Fruit fly (Drosophila melanogaster) whole organism, pupa: ENCODE measurements around the gene CG11986.

Experiments used
- CG10348 ChIP-seq: fragments of 200-800 bp; sonication (Bioruptor generic); IDR thresholded peaks from 2 replicates; pipeline ENCODE4 v1.3.6; 2022; ENCODE audit warnings: missing biosample characterization, missing genetic modification characterization
- CG12605 ChIP-seq: fragments of 200-800 bp; sonication (Bioruptor generic); IDR thresholded peaks from 2 replicates; pipeline ENCODE4 v1.3.6; 2022; ENCODE audit warnings: missing biosample characterization, missing genetic modification characterization
- CG13204 ChIP-seq: fragments of 200-800 bp; sonication (Bioruptor generic); optimal IDR thresholded peaks from 2 replicates; lab custom pipeline; 2018; ENCODE audit warnings: missing biosample characterization, mild to moderate bottlenecking, missing genetic modification characterization, moderate library complexity
- CG14655 ChIP-seq: fragments of 200-800 bp; sonication (Bioruptor generic); optimal IDR thresholded peaks from 3 replicates; lab custom pipeline; 2017; ENCODE audit warnings: mild to moderate bottlenecking, missing biosample characterization, missing genetic modification reagents, missing genetic modification characterization
- CG15710 ChIP-seq: fragments of 200-800 bp; sonication (Bioruptor generic); optimal IDR thresholded peaks from 2 replicates; lab custom pipeline; 2018; ENCODE audit warnings: missing biosample characterization, mild to moderate bottlenecking, missing genetic modification characterization, moderate library complexity
- CG17806 ChIP-seq: fragments of 200-800 bp; sonication (Bioruptor generic); optimal IDR thresholded peaks from 2 replicates; lab custom pipeline; 2018; ENCODE audit warnings: missing biosample characterization, mild to moderate bottlenecking, missing genetic modification characterization, moderate library complexity
- CG32121 ChIP-seq: fragments of 200-800 bp; sonication (Bioruptor generic); IDR thresholded peaks from 2 replicates; pipeline ENCODE4 v1.3.6; 2022; ENCODE audit warnings: missing biosample characterization, missing genetic modification characterization
- CG34367 ChIP-seq: fragments of 200-800 bp; sonication (Bioruptor generic); optimal IDR thresholded peaks from 2 replicates; lab custom pipeline; 2018; ENCODE audit warnings: missing biosample characterization, mild to moderate bottlenecking, missing genetic modification characterization
- CG4496 ChIP-seq: fragments of 200-800 bp; sonication (Bioruptor generic); IDR thresholded peaks from 3 replicates; pipeline ENCODE4 v1.3.6; 2022; ENCODE audit warnings: missing biosample characterization, missing genetic modification characterization
- CG8159 ChIP-seq: fragments of 200-800 bp; sonication (Bioruptor generic); optimal IDR thresholded peaks from 3 replicates; lab custom pipeline; 2018; ENCODE audit warnings: missing biosample characterization, mild to moderate bottlenecking, missing genetic modification characterization, moderate library complexity
- CG8301 ChIP-seq: fragments of 200-800 bp; sonication (Bioruptor generic); optimal IDR thresholded peaks from 2 replicates; lab custom pipeline; 2018; ENCODE audit warnings: missing biosample characterization, mild to moderate bottlenecking, missing genetic modification characterization
- CG9948 ChIP-seq: fragments of 200-800 bp; sonication (Bioruptor generic); optimal IDR thresholded peaks from 2 replicates; lab custom pipeline; 2018; ENCODE audit warnings: missing biosample characterization, mild to moderate bottlenecking, missing genetic modification characterization, moderate library complexity
- D1 ChIP-seq: fragments of 200-800 bp; sonication (Bioruptor generic); optimal IDR thresholded peaks from 2 replicates; lab custom pipeline; 2018; ENCODE audit warnings: missing biosample characterization, mild to moderate bottlenecking, missing genetic modification characterization, moderate library complexity
- EcR ChIP-seq: fragments of 200-800 bp; sonication (Bioruptor generic); optimal IDR thresholded peaks from 3 replicates; lab custom pipeline; 2019; ENCODE audit warnings: missing biosample characterization, missing genetic modification characterization, mild to moderate bottlenecking, moderate library complexity, missing genetic modification reagents
- Ets98B ChIP-seq: fragments of 200-800 bp; sonication (Bioruptor generic); IDR thresholded peaks from 2 replicates; pipeline ENCODE4 v1.3.6; 2022; ENCODE audit warnings: missing biosample characterization, missing genetic modification characterization
- Pif1A ChIP-seq: fragments of 200-800 bp; sonication (Bioruptor generic); optimal IDR thresholded peaks from 3 replicates; lab custom pipeline; 2016; ENCODE audit warnings: missing biosample characterization, missing genetic modification characterization
- Pif1B ChIP-seq: fragments of 200-800 bp; sonication (Bioruptor generic); optimal IDR thresholded peaks from 3 replicates; lab custom pipeline; 2016; ENCODE audit warnings: missing biosample characterization, missing genetic modification characterization
- Snoo ChIP-seq: fragments of 200-800 bp; sonication (Bioruptor generic); optimal IDR thresholded peaks from 3 replicates; lab custom pipeline; 2017; ENCODE audit warnings: missing biosample characterization, mild to moderate bottlenecking, missing genetic modification characterization, inconsistent platforms
- fd96Ca ChIP-seq: fragments of 200-800 bp; sonication (Bioruptor generic); IDR thresholded peaks from 3 replicates; pipeline ENCODE4 v1.3.6; 2022; ENCODE audit warnings: missing biosample characterization, missing genetic modification characterization
- gl ChIP-seq: fragments of 200-800 bp; sonication (Bioruptor generic); optimal IDR thresholded peaks from 2 replicates; lab custom pipeline; 2018; ENCODE audit warnings: missing biosample characterization, mild to moderate bottlenecking, missing genetic modification characterization
- rn ChIP-seq: fragments of 200-800 bp; sonication (Bioruptor generic); IDR thresholded peaks from 2 replicates; pipeline ENCODE4 v1.3.6; 2022; ENCODE audit warnings: missing biosample characterization, missing genetic modification characterization

Gene CG11986

DNA sequence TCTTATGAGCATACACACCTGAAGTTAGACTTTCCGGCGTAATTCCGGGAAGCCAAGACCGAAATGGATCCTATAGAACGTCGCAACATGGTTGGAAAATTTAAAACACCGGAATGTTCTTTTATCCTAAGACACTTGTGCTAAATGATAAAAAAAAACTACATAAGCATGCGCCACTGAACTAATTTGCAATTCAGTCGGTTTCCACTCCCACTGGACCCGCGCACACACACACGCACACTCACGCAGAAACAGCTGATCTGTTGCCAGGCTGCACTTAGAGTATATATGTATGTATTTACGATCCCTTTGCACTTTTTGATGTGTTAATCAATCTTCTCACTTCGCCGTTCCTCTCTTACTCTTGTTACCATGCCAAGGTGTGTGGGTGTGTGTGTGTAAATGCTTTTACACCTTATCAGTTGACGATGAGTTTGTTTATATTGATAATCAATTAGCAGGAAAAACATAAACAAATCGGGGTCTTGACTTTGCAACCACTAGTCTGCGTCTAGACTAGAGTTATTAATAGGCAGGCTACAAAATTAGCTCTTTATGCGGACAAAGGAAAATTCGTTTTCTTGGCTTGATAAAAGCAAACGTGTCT lies 33.3 kb downstream of the CG11986 start, which contains the start of gene Mst85C:
Gene Mst85C (plus strand): TSS at position 180 of the 607 bp plus-strand sequence.
- peak; percentile 37 for TF ChIP-seq gl
- no peak for TF ChIP-seq CG8159 (tag; lab: Kevin White, UChicago)
- no peak for TF ChIP-seq CG34367 (tag; lab: Kevin White, UChicago)
- no peak for TF ChIP-seq Pif1A (GFP tag; lab: Kevin White, UChicago)
- TF ChIP-seq Ets98B (GFP tag; lab: Robert Waterston, UW), result no peak
- peak; percentile 50 for TF ChIP-seq EcR (GFP tag; lab: Kevin White, UChicago)
- no peak for TF ChIP-seq CG12605 (GFP tag; lab: Robert Waterston, UW)
- TF ChIP-seq CG9948 (tag; lab: Kevin White, UChicago), result no peak
- TF ChIP-seq Snoo (tag; lab: Kevin White, UChicago), result no peak
- TF ChIP-seq CG13204 (GFP tag; lab: Kevin White, UChicago), result no peak

- TF ChIP-seq D1 (tag; lab: Kevin White, UChicago), result peak; percentile 40
- TF ChIP-seq Snoo (tag; lab: Kevin White, UChicago), result no peak
Observed at dm6 chr3R:9049091-9049981, 34.1 kb downstream of the CG11986 start.

dm6 chr3R:9050519-9051119 lies 35.4 kb downstream of the CG11986 start, which contains the start of gene Nmdmc:
Gene Nmdmc, minus strand, starts transcription at chr3R:9050555.
- TF ChIP-seq CG14655, result no peak
- no peak for TF ChIP-seq EcR (GFP tag; lab: Kevin White, UChicago)
- TF ChIP-seq gl, result no peak
- TF ChIP-seq CG9948 (tag; lab: Kevin White, UChicago), result no peak
- no peak for TF ChIP-seq CG13204 (GFP tag; lab: Kevin White, UChicago)
- no peak for TF ChIP-seq fd96Ca
- no peak for TF ChIP-seq rn (GFP tag; lab: Robert Waterston, UW)
- TF ChIP-seq Ets98B (GFP tag; lab: Robert Waterston, UW), result no peak
- no peak for TF ChIP-seq Pif1B

- no peak for TF ChIP-seq CG15710 (tag; lab: Kevin White, UChicago)
- no peak for TF ChIP-seq Snoo (tag; lab: Kevin White, UChicago)
- TF ChIP-seq EcR (GFP tag; lab: Kevin White, UChicago), result no peak
- TF ChIP-seq CG10348, result no peak
- peak; percentile 32 for TF ChIP-seq Pif1B
- peak; percentile 47 for TF ChIP-seq Pif1A (GFP tag; lab: Kevin White, UChicago)
- no peak for TF ChIP-seq CG9948 (tag; lab: Kevin White, UChicago)
- TF ChIP-seq CG32121, result no peak
- no peak for TF ChIP-seq CG12605 (GFP tag; lab: Robert Waterston, UW)
- TF ChIP-seq D1 (tag; lab: Kevin White, UChicago), result peak; percentile 5
- TF ChIP-seq fd96Ca, result no peak
- TF ChIP-seq rn (GFP tag; lab: Robert Waterston, UW), result no peak
- no peak for TF ChIP-seq gl
Observed at dm6 chr3R:9051937-9052680, 36.9 kb downstream of the CG11986 start, which contains the start of gene Kdm2. Gene Kdm2, plus strand, starts transcription at chr3R:9052495.

DNA sequence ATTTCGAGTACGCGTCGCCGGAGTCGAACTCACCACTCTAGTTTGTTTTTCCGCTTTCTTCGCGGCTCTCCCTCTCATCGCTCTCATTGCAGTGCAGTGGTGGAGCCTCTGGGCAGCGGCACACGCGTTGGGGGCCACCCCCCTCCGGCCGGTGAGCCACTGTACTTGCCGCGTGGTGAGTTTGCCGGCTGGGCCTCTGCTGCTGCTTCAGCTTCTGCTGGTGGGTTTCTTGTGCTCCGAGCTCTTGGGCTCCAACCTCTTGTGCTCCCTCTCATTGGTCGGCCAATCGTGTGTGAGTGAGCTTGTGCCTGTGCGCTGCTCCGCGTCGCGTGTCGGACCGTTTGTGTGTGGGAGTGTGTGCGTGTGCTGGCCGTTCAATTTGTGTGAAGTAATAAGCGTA lies 37.8 kb downstream of the CG11986 start:
- TF ChIP-seq Ets98B (GFP tag; lab: Robert Waterston, UW), result no peak
- TF ChIP-seq EcR (GFP tag; lab: Kevin White, UChicago), result peak; percentile 44
- TF ChIP-seq CG32121, result no peak
- TF ChIP-seq CG15710 (tag; lab: Kevin White, UChicago), result peak; percentile 36
- no peak for TF ChIP-seq D1 (tag; lab: Kevin White, UChicago)
- peak; percentile 74 for TF ChIP-seq gl
- TF ChIP-seq CG9948 (tag; lab: Kevin White, UChicago), result no peak
- no peak for TF ChIP-seq fd96Ca
- no peak for TF ChIP-seq rn (GFP tag; lab: Robert Waterston, UW)
- peak; percentile 57 for TF ChIP-seq Pif1B
- TF ChIP-seq Snoo (tag; lab: Kevin White, UChicago), result peak; percentile 57
- no peak for TF ChIP-seq CG12605 (GFP tag; lab: Robert Waterston, UW)
- TF ChIP-seq CG10348, result no peak
- peak; percentile 53 for TF ChIP-seq CG14655
- TF ChIP-seq CG8159 (tag; lab: Kevin White, UChicago), result peak; percentile 60
- peak; percentile 95 for TF ChIP-seq CG13204 (GFP tag; lab: Kevin White, UChicago)
- peak; percentile 56 for TF ChIP-seq Pif1A (GFP tag; lab: Kevin White, UChicago)
- no peak for TF ChIP-seq CG4496 (GFP tag; lab: Robert Waterston, UW)
- TF ChIP-seq CG34367 (tag; lab: Kevin White, UChicago), result no peak
- peak; percentile 41 for TF ChIP-seq CG17806 (tag; lab: Kevin White, UChicago)
- peak; percentile 44 for TF ChIP-seq CG8301
- TF ChIP-seq, all 21 proteins: peak for 11
